Fruit fly (Drosophila melanogaster) whole organism, adult: Measurements from ENCODE around the gene CG9426.

Source experiments
- CG12768 ChIP-seq: fragments of 200-800 bp; sonication (Bioruptor generic); optimal IDR thresholded peaks from 2 replicates; lab custom pipeline; 2017; ENCODE audit warnings: missing biosample characterization, missing genetic modification characterization, mild to moderate bottlenecking, moderate library complexity, missing genetic modification reagents
- CG14711 ChIP-seq: fragments of 200-800 bp; sonication (Bioruptor generic); optimal IDR thresholded peaks from 2 replicates; lab custom pipeline; 2018; ENCODE audit warnings: missing biosample characterization, mild to moderate bottlenecking, missing genetic modification characterization, moderate library complexity
- CG33017 ChIP-seq: fragments of 200-800 bp; sonication (Bioruptor generic); optimal IDR thresholded peaks from 2 replicates; lab custom pipeline; 2018; ENCODE audit warnings: missing biosample characterization, mild to moderate bottlenecking, missing genetic modification characterization, moderate library complexity
- CG5204 ChIP-seq: fragments of 200-800 bp; sonication (Bioruptor generic); optimal IDR thresholded peaks from 2 replicates; lab custom pipeline; 2016; ENCODE audit warnings: missing biosample characterization, missing genetic modification characterization
- CG7045 ChIP-seq: fragments of 200-800 bp; sonication (Bioruptor generic); optimal IDR thresholded peaks from 2 replicates; lab custom pipeline; 2017; ENCODE audit warnings: missing biosample characterization, mild to moderate bottlenecking, missing genetic modification characterization
- CG7101 ChIP-seq: fragments of 200-800 bp; sonication (Bioruptor generic); optimal IDR thresholded peaks from 2 replicates; lab custom pipeline; 2018; ENCODE audit warnings: missing biosample characterization, mild to moderate bottlenecking, missing genetic modification characterization, moderate library complexity
- Clk ChIP-seq: fragments of 200-800 bp; sonication (Bioruptor generic); optimal IDR thresholded peaks from 2 replicates; lab custom pipeline; 2017; ENCODE audit warnings: missing biosample characterization, missing genetic modification characterization
- Crg-1 ChIP-seq: fragments of 200-800 bp; sonication (Bioruptor generic); optimal IDR thresholded peaks from 2 replicates; lab custom pipeline; 2016; ENCODE audit warnings: missing biosample characterization, missing genetic modification characterization
- Hr96 ChIP-seq: fragments of 200-800 bp; sonication (Bioruptor generic); optimal IDR thresholded peaks from 2 replicates; lab custom pipeline; 2016; ENCODE audit warnings: missing biosample characterization, missing genetic modification characterization
- Mnt ChIP-seq: fragments of 200-800 bp; sonication (Bioruptor generic); optimal IDR thresholded peaks from 2 replicates; lab custom pipeline; 2016; ENCODE audit warnings: missing biosample characterization, mild to moderate bottlenecking, missing genetic modification characterization
- cic ChIP-seq: fragments of 200-800 bp; sonication (Bioruptor generic); optimal IDR thresholded peaks from 2 replicates; lab custom pipeline; 2017; ENCODE audit warnings: missing biosample characterization, mild to moderate bottlenecking, missing genetic modification characterization, moderate library complexity
- kay ChIP-seq: fragments of 200-800 bp; sonication (Bioruptor generic); peaks from one replicate; lab custom pipeline; 2016; ENCODE audit warnings: missing biosample characterization, missing genetic modification characterization, borderline replicate concordance
- ovo ChIP-seq: fragments of 200-800 bp; sonication (Bioruptor generic); optimal IDR thresholded peaks from 2 replicates; lab custom pipeline; 2016; ENCODE audit warnings: missing biosample characterization, missing genetic modification characterization
- pad ChIP-seq: fragments of 200-800 bp; sonication (Bioruptor generic); optimal IDR thresholded peaks from 3 replicates; lab custom pipeline; 2017; ENCODE audit warnings: missing biosample characterization, missing genetic modification characterization, mild to moderate bottlenecking, moderate library complexity, missing genetic modification reagents

DNA sequence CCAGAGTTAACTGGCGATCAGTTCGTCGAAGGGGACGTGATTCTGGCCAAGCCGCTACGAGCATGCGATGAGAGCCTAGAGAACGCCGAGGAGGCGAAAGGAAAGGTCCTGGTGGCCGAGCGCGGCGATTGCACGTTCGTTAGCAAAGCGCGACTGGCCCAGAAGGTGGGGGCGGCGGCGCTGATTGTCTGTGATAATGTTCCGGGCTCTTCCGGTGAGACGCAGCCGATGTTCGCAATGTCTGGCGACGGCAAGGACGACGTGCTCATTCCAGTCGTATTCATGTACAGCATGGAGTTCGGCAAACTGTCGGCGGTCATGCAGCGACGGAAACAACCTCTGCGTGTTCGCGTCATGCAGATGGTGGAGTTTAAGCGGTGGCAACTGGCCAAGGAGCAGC is 23.9 kb downstream of the CG9426 start:
- TF ChIP-seq kay (no peak), Crg-1 (no peak), ovo (GFP tag; lab: Kevin White, UChicago) (no peak), pad (no peak), Hr96 (GFP tag; lab: Kevin White, UChicago) (no peak), Mnt (GFP tag; lab: Kevin White, UChicago) (no peak), CG7101 (no peak), CG33017 (no peak), CG7045 (GFP tag; lab: Kevin White, UChicago) (no peak), CG12768 (GFP tag; lab: Kevin White, UChicago) (no peak), CG5204 (GFP tag; lab: Kevin White, UChicago) (no peak), cic (GFP tag; lab: Kevin White, UChicago) (no peak), Clk (GFP tag; lab: Kevin White, UChicago) (no peak), CG14711 (tag; lab: Kevin White, UChicago) (no peak)
